Fruit fly (Drosophila melanogaster) whole organism, adult: ENCODE results near the gene sgl.

Experiments used
- CG11617 ChIP-seq: fragments of 200-800 bp; sonication (Bioruptor generic); optimal IDR thresholded peaks from 2 replicates; lab custom pipeline; 2017; ENCODE audit warnings: mild to moderate bottlenecking, missing biosample characterization, missing genetic modification reagents, missing genetic modification characterization
- CG12768 ChIP-seq: fragments of 200-800 bp; sonication (Bioruptor generic); optimal IDR thresholded peaks from 2 replicates; lab custom pipeline; 2017; ENCODE audit warnings: missing biosample characterization, missing genetic modification characterization, mild to moderate bottlenecking, moderate library complexity, missing genetic modification reagents
- CG14711 ChIP-seq: fragments of 200-800 bp; sonication (Bioruptor generic); optimal IDR thresholded peaks from 2 replicates; lab custom pipeline; 2018; ENCODE audit warnings: missing biosample characterization, mild to moderate bottlenecking, missing genetic modification characterization, moderate library complexity
- CG1620 ChIP-seq: fragments of 200-800 bp; sonication (Bioruptor generic); optimal IDR thresholded peaks from 2 replicates; lab custom pipeline; 2016; ENCODE audit warnings: missing biosample characterization, missing genetic modification characterization
- CG33017 ChIP-seq: fragments of 200-800 bp; sonication (Bioruptor generic); optimal IDR thresholded peaks from 2 replicates; lab custom pipeline; 2018; ENCODE audit warnings: missing biosample characterization, mild to moderate bottlenecking, missing genetic modification characterization, moderate library complexity
- CG5204 ChIP-seq: fragments of 200-800 bp; sonication (Bioruptor generic); optimal IDR thresholded peaks from 2 replicates; lab custom pipeline; 2016; ENCODE audit warnings: missing biosample characterization, missing genetic modification characterization
- CG7045 ChIP-seq: fragments of 200-800 bp; sonication (Bioruptor generic); optimal IDR thresholded peaks from 2 replicates; lab custom pipeline; 2017; ENCODE audit warnings: missing biosample characterization, mild to moderate bottlenecking, missing genetic modification characterization
- CG7101 ChIP-seq: fragments of 200-800 bp; sonication (Bioruptor generic); optimal IDR thresholded peaks from 2 replicates; lab custom pipeline; 2018; ENCODE audit warnings: missing biosample characterization, mild to moderate bottlenecking, missing genetic modification characterization, moderate library complexity
- Clk ChIP-seq: fragments of 200-800 bp; sonication (Bioruptor generic); optimal IDR thresholded peaks from 2 replicates; lab custom pipeline; 2017; ENCODE audit warnings: missing biosample characterization, missing genetic modification characterization
- Crg-1 ChIP-seq: fragments of 200-800 bp; sonication (Bioruptor generic); optimal IDR thresholded peaks from 2 replicates; lab custom pipeline; 2016; ENCODE audit warnings: missing biosample characterization, missing genetic modification characterization
- Hr96 ChIP-seq: fragments of 200-800 bp; sonication (Bioruptor generic); optimal IDR thresholded peaks from 2 replicates; lab custom pipeline; 2016; ENCODE audit warnings: missing biosample characterization, missing genetic modification characterization
- Mnt ChIP-seq: fragments of 200-800 bp; sonication (Bioruptor generic); optimal IDR thresholded peaks from 2 replicates; lab custom pipeline; 2016; ENCODE audit warnings: missing biosample characterization, mild to moderate bottlenecking, missing genetic modification characterization
- bab1 ChIP-seq: fragments of 200-800 bp; sonication (Bioruptor generic); optimal IDR thresholded peaks from 3 replicates; lab custom pipeline; 2019; ENCODE audit warnings: missing biosample characterization, mild to moderate bottlenecking, missing genetic modification characterization, moderate library complexity
- cic ChIP-seq: fragments of 200-800 bp; sonication (Bioruptor generic); optimal IDR thresholded peaks from 2 replicates; lab custom pipeline; 2017; ENCODE audit warnings: missing biosample characterization, mild to moderate bottlenecking, missing genetic modification characterization, moderate library complexity
- cnc ChIP-seq, 2 experiments: fragments of >200 bp; optimal IDR thresholded peaks; 2 replicates each; lab custom pipeline; 2017
- kay ChIP-seq: fragments of 200-800 bp; sonication (Bioruptor generic); peaks from one replicate; lab custom pipeline; 2016; ENCODE audit warnings: missing biosample characterization, missing genetic modification characterization, borderline replicate concordance
- ovo ChIP-seq: fragments of 200-800 bp; sonication (Bioruptor generic); optimal IDR thresholded peaks from 2 replicates; lab custom pipeline; 2016; ENCODE audit warnings: missing biosample characterization, missing genetic modification characterization
- pad ChIP-seq: fragments of 200-800 bp; sonication (Bioruptor generic); optimal IDR thresholded peaks from 3 replicates; lab custom pipeline; 2017; ENCODE audit warnings: missing biosample characterization, missing genetic modification characterization, mild to moderate bottlenecking, moderate library complexity, missing genetic modification reagents
- tj ChIP-seq: fragments of 200-800 bp; sonication (Bioruptor generic); optimal IDR thresholded peaks from 3 replicates; lab custom pipeline; 2017; ENCODE audit warnings: missing biosample characterization, mild to moderate bottlenecking, missing genetic modification characterization, moderate library complexity
- toe ChIP-seq: fragments of 200-800 bp; sonication (Bioruptor generic); optimal IDR thresholded peaks from 2 replicates; lab custom pipeline; 2016; ENCODE audit warnings: missing biosample characterization, missing genetic modification characterization

The sgl gene

dm6 chr3L:6963792-6964487 lies 618 bp downstream of the sgl start:
- TF ChIP-seq tj (GFP tag; lab: Kevin White, UChicago) (no peak), CG11617 (no peak), Crg-1 (GFP tag; lab: Kevin White, UChicago) (no peak), cic (GFP tag; lab: Kevin White, UChicago) (no peak), CG1620 (GFP tag; lab: Kevin White, UChicago) (no peak), toe (GFP tag; lab: Kevin White, UChicago) (no peak), Clk (GFP tag; lab: Kevin White, UChicago) (no peak), pad (GFP tag; lab: Kevin White, UChicago) (no peak), Hr96 (GFP tag; lab: Kevin White, UChicago) (no peak), CG7101 (no peak), CG5204 (no peak), kay (GFP tag; lab: Kevin White, UChicago) (no peak)

- TF ChIP-seq kay (GFP tag; lab: Kevin White, UChicago) (no peak), cic (GFP tag; lab: Kevin White, UChicago) (peak; percentile 18), tj (GFP tag; lab: Kevin White, UChicago) (no peak), pad (GFP tag; lab: Kevin White, UChicago) (no peak), Mnt (GFP tag; lab: Kevin White, UChicago) (peak; percentile 18), Clk (GFP tag; lab: Kevin White, UChicago) (no peak), Hr96 (GFP tag; lab: Kevin White, UChicago) (no peak)
These were observed 1.4 kb downstream of the sgl start for dm6 chr3L:6963175-6963574.

DNA sequence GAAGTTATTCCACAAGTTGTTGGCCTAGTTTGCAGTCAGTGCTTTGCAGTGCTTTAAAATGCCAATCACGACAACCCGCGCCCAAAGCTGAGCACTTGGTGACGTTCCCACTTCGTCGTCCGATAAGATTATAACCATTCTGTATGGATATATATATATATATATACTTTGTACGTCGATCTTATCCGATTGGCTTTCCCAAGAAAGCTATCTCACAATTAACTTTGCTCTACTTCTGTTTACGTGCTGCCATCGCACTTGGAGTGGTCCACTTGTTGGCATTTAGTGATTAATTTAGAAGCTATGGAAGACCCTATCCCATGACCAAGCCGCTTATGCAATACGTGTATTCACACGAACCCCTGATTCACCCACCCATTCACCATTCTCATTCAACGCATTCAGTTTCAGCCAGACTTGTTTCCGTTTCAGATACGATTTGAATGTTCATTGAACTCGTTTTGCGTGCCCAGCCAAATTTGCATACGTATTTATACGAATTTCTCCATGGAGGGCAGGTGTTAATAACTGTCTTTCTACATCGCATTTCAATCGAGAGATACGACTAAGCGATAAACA lies 2.5 kb downstream of the sgl start:
- TF ChIP-seq cic (GFP tag; lab: Kevin White, UChicago), result peak; percentile 31
- no peak for TF ChIP-seq Mnt (GFP tag; lab: Kevin White, UChicago)
- TF ChIP-seq kay (GFP tag; lab: Kevin White, UChicago), result peak; percentile 89

- peak; percentile 32 for TF ChIP-seq Mnt (GFP tag; lab: Kevin White, UChicago)
- TF ChIP-seq CG5204, result no peak
- TF ChIP-seq Hr96 (GFP tag; lab: Kevin White, UChicago), result no peak
- TF ChIP-seq CG11617, result no peak
- TF ChIP-seq CG7045, result no peak
- TF ChIP-seq cnc (optimal IDR thresholded peaks at IDR 0.05; lab: Kevin White, UChicago), result no peak
- TF ChIP-seq cic (GFP tag; lab: Kevin White, UChicago), result no peak
- TF ChIP-seq bab1 (GFP tag; lab: Kevin White, UChicago), result peak; percentile 26
- no peak for TF ChIP-seq pad (GFP tag; lab: Kevin White, UChicago)
- no peak for TF ChIP-seq CG7101
- TF ChIP-seq CG33017 (tag; lab: Kevin White, UChicago), result no peak
- TF ChIP-seq ovo (GFP tag; lab: Kevin White, UChicago), result peak; percentile 3
- no peak for TF ChIP-seq CG1620 (GFP tag; lab: Kevin White, UChicago)
- no peak for TF ChIP-seq tj (GFP tag; lab: Kevin White, UChicago)
- TF ChIP-seq CG14711 (tag; lab: Kevin White, UChicago), result peak; percentile 10
- TF ChIP-seq CG12768 (GFP tag; lab: Kevin White, UChicago), result no peak
- TF ChIP-seq kay (GFP tag; lab: Kevin White, UChicago), result peak; percentile 75
- no peak for TF ChIP-seq Clk (GFP tag; lab: Kevin White, UChicago)
- no peak for TF ChIP-seq toe (GFP tag; lab: Kevin White, UChicago)
- TF ChIP-seq Crg-1 (GFP tag; lab: Kevin White, UChicago), result no peak
These were observed 6.7 kb downstream of the sgl start, which contains the start of the genes Uqcc1 and Surf1 for dm6 chr3L:6957753-6958420. Gene Uqcc1 (minus strand): TSS chr3L:6958108. Gene Surf1 (plus strand): TSS chr3L:6958346.

- TF ChIP-seq Mnt (GFP tag; lab: Kevin White, UChicago) (peak; percentile 77), CG12768 (GFP tag; lab: Kevin White, UChicago) (peak; percentile 89), CG7101 (peak; percentile 91), Clk (GFP tag; lab: Kevin White, UChicago) (peak; percentile 73), tj (GFP tag; lab: Kevin White, UChicago) (peak; percentile 63), pad (GFP tag; lab: Kevin White, UChicago) (peak; percentile 64), CG14711 (tag; lab: Kevin White, UChicago) (peak; percentile 87), CG11617 (peak; percentile 80), cic (GFP tag; lab: Kevin White, UChicago) (peak; percentile 25), CG1620 (GFP tag; lab: Kevin White, UChicago) (peak; percentile 78), kay (GFP tag; lab: Kevin White, UChicago) (peak; percentile 90), ovo (GFP tag; lab: Kevin White, UChicago) (peak; percentile 36), cnc (optimal IDR thresholded peaks at IDR 0.05; lab: Kevin White, UChicago) (no peak), toe (GFP tag; lab: Kevin White, UChicago) (no peak), Hr96 (GFP tag; lab: Kevin White, UChicago) (no peak), CG7045 (peak; percentile 91), CG33017 (tag; lab: Kevin White, UChicago) (peak; percentile 90), CG5204 (peak; percentile 80), Crg-1 (GFP tag; lab: Kevin White, UChicago) (peak; percentile 79), bab1 (GFP tag; lab: Kevin White, UChicago) (peak; percentile 95)
These were observed 9.0 kb downstream of the sgl start, which contains the start of the genes CG10077 and CG9948 for dm6 chr3L:6955254-6956229. Gene CG10077 (minus strand): TSS chr3L:6955904. Gene CG9948 (plus strand): TSS chr3L:6955991.
